Worm (Caenorhabditis elegans) whole organism, young adult: ENCODE measurements around the gene ZK792.7.
A peak's percentile ranks its signal among the peaks of the same experiment; 100 is the strongest.

Source experiments
- B0019.2 ChIP-seq: fragments of 200-800 bp; sonication (Bioruptor generic); conservative IDR thresholded peaks from 2 replicates; pipeline ENCODE4 v1.3.6; 2022; ENCODE audit warnings: missing genetic modification reagents, missing genetic modification characterization, missing compliant biosample characterization
- B0035.1 ChIP-seq: sonication (generic microtip); optimal IDR thresholded peaks from 2 replicates; lab custom pipeline; 2016; ENCODE audit warnings: missing genetic modification characterization, mild to moderate bottlenecking, missing compliant biosample characterization, missing genotype, missing genetic modification reagents
- B0261.1 ChIP-seq: sonication (generic microtip); optimal IDR thresholded peaks from 2 replicates; lab custom pipeline; 2016; ENCODE audit warnings: mild to moderate bottlenecking, missing genetic modification characterization, moderate library complexity, missing compliant biosample characterization
- C06A6.2 ChIP-seq: fragments of 200-800 bp; sonication (Bioruptor generic); conservative IDR thresholded peaks from 2 replicates; pipeline ENCODE4 v1.3.6; 2022; ENCODE audit warnings: missing genetic modification characterization, missing compliant biosample characterization
- C17E4.6 ChIP-seq: fragments of 200-800 bp; sonication (Bioruptor generic); IDR thresholded peaks from 2 replicates; pipeline ENCODE4 v1.3.6; 2022; ENCODE audit warnings: missing genetic modification reagents, missing genetic modification characterization, missing compliant biosample characterization
- F22D6.2 ChIP-seq: sonication (generic microtip); optimal IDR thresholded peaks from 2 replicates; lab custom pipeline; 2016; ENCODE audit warnings: mild to moderate bottlenecking, missing genetic modification characterization, missing compliant biosample characterization
- F39B2.1 ChIP-seq: fragments of 200-800 bp; sonication (Bioruptor generic); IDR thresholded peaks from 2 replicates; pipeline ENCODE4 v1.3.6; 2022; ENCODE audit warnings: missing genetic modification reagents, missing genetic modification characterization, missing compliant biosample characterization
- F55B11.4 ChIP-seq: sonication (generic microtip); optimal IDR thresholded peaks from 2 replicates; lab custom pipeline; 2016; ENCODE audit warnings: missing compliant biosample characterization, missing genetic modification characterization, borderline replicate concordance; ENCODE audit not compliant: insufficient read depth
- T26A5.8 ChIP-seq: sonication (generic microtip); optimal IDR thresholded peaks from 2 replicates; lab custom pipeline; 2016; ENCODE audit warnings: missing genetic modification characterization, missing compliant biosample characterization
- Y53G8AR.9 ChIP-seq: fragments of 200-800 bp; sonication (Bioruptor generic); conservative IDR thresholded peaks from 2 replicates; pipeline ENCODE4 v1.3.6; 2022; ENCODE audit warnings: missing genetic modification reagents, missing genetic modification characterization, missing compliant biosample characterization
- ZK185.1 ChIP-seq: sonication (generic microtip); optimal IDR thresholded peaks from 2 replicates; lab custom pipeline; 2016; ENCODE audit warnings: mild to moderate bottlenecking, missing genetic modification characterization, missing compliant biosample characterization; ENCODE audit not compliant: poor library complexity, severe bottlenecking
- atf-7 ChIP-seq: sonication (generic microtip); optimal IDR thresholded peaks from 2 replicates; lab custom pipeline; 2017; ENCODE audit warnings: mild to moderate bottlenecking, missing genetic modification characterization, missing compliant biosample characterization
- ccch-3 ChIP-seq: fragments of 200-800 bp; sonication (Bioruptor generic); optimal IDR thresholded peaks from 2 replicates; lab custom pipeline; 2018; ENCODE audit warnings: mild to moderate bottlenecking, missing genetic modification characterization, missing compliant biosample characterization
- ceh-27 ChIP-seq: fragments of 200-800 bp; sonication (Bioruptor generic); optimal IDR thresholded peaks from 2 replicates; lab custom pipeline; 2018; ENCODE audit warnings: mild to moderate bottlenecking, missing genetic modification characterization, moderate library complexity, missing compliant biosample characterization
- dpl-1 ChIP-seq: fragments of 150-350 bp; optimal IDR thresholded peaks from 2 replicates; lab custom pipeline; 2014; ENCODE audit warnings: missing biosample characterization, missing genetic modification reagents, missing genetic modification characterization
- efl-1 ChIP-seq: fragments of 150-350 bp; optimal IDR thresholded peaks from 2 replicates; lab custom pipeline; 2014; ENCODE audit warnings: missing biosample characterization, missing genetic modification reagents, missing genetic modification characterization
- egrh-3 ChIP-seq: fragments of 200-800 bp; sonication (Bioruptor generic); IDR thresholded peaks from 2 replicates; pipeline ENCODE4 v1.3.6; 2022; ENCODE audit warnings: missing genetic modification reagents, missing genetic modification characterization, missing compliant biosample characterization
- him-1 ChIP-seq: sonication (generic microtip); optimal IDR thresholded peaks from 2 replicates; lab custom pipeline; 2016; ENCODE audit warnings: missing genotype, missing genetic modification reagents, missing genetic modification characterization, missing compliant biosample characterization
- hlh-26 ChIP-seq: fragments of 200-800 bp; sonication (Bioruptor generic); conservative IDR thresholded peaks from 2 replicates; pipeline ENCODE4 v1.3.6; 2022; ENCODE audit warnings: missing genetic modification reagents, missing genetic modification characterization, missing compliant biosample characterization
- hmg-1.2 ChIP-seq: fragments of 200-800 bp; sonication (Bioruptor generic); IDR thresholded peaks from 2 replicates; pipeline ENCODE4 v1.3.6; 2022; ENCODE audit warnings: missing genetic modification reagents, missing genetic modification characterization, missing compliant biosample characterization
- hmg-20 ChIP-seq: fragments of 200-800 bp; sonication (Bioruptor generic); IDR thresholded peaks from 2 replicates; pipeline ENCODE4 v1.3.6; 2022; ENCODE audit warnings: missing genetic modification reagents, missing genetic modification characterization, missing compliant biosample characterization
- let-607 ChIP-seq, 2 experiments: fragments of 200-800 bp in 1 of 2; sonication (Bioruptor generic) in 1 of 2; sonication (generic microtip) in 1 of 2; optimal IDR thresholded peaks; 2 replicates each; lab custom pipeline; 2016 to 2018; ENCODE audit warnings: mild to moderate bottlenecking in 2 of 2, missing compliant biosample characterization in 2 of 2, missing genetic modification characterization in 2 of 2, moderate library complexity in 2 of 2, missing genotype in 1 of 2
- lin-26 ChIP-seq: fragments of 200-800 bp; sonication (Bioruptor generic); IDR thresholded peaks from 2 replicates; pipeline ENCODE4 v1.3.6; 2022; ENCODE audit warnings: missing genetic modification reagents, missing genetic modification characterization, missing compliant biosample characterization
- madf-6 ChIP-seq: fragments of 200-800 bp; sonication (Bioruptor generic); IDR thresholded peaks from 2 replicates; pipeline ENCODE4 v1.3.6; 2022; ENCODE audit warnings: missing genetic modification reagents, missing genetic modification characterization, missing compliant biosample characterization
- madf-8 ChIP-seq: fragments of 200-800 bp; sonication (Bioruptor generic); conservative IDR thresholded peaks from 2 replicates; pipeline ENCODE4 v1.3.6; 2022; ENCODE audit warnings: missing genetic modification reagents, missing genetic modification characterization, missing compliant biosample characterization
- nfyb-1 ChIP-seq: fragments of 200-800 bp; sonication (Bioruptor generic); IDR thresholded peaks from 2 replicates; pipeline ENCODE4 v1.3.6; 2022; ENCODE audit warnings: missing genetic modification reagents, missing genetic modification characterization, missing compliant biosample characterization
- nhr-120 ChIP-seq: fragments of 200-800 bp; sonication (Bioruptor generic); IDR thresholded peaks from 2 replicates; pipeline ENCODE4 v1.3.6; 2022; ENCODE audit warnings: missing genetic modification characterization, missing compliant biosample characterization
- pbrm-1 ChIP-seq: fragments of 200-800 bp; sonication (Bioruptor generic); IDR thresholded peaks from 2 replicates; pipeline ENCODE4 v1.3.6; 2022; ENCODE audit warnings: missing genetic modification reagents, missing genetic modification characterization, missing compliant biosample characterization
- pha-4 ChIP-seq: fragments of 150-350 bp; sonication (generic microtip); optimal IDR thresholded peaks from 2 replicates; lab custom pipeline; 2014; ENCODE audit warnings: missing biosample characterization, missing genetic modification reagents, missing genetic modification characterization
- rcor-1 ChIP-seq: fragments of 200-800 bp; sonication (Bioruptor generic); IDR thresholded peaks from 2 replicates; pipeline ENCODE4 v1.3.6; 2022; ENCODE audit warnings: missing genetic modification reagents, missing genetic modification characterization, missing compliant biosample characterization
- sea-2 ChIP-seq: fragments of 200-800 bp; sonication (Bioruptor generic); IDR thresholded peaks from 2 replicates; pipeline ENCODE4 v1.3.6; 2022; ENCODE audit warnings: missing genetic modification characterization, missing compliant biosample characterization
- snpc-1.1 ChIP-seq: sonication (generic microtip); optimal IDR thresholded peaks from 2 replicates; lab custom pipeline; 2017; ENCODE audit warnings: missing genetic modification characterization, mild to moderate bottlenecking, missing compliant biosample characterization, antibody characterized with exemption, moderate library complexity, missing genotype, missing genetic modification reagents; ENCODE audit not compliant: insufficient read depth
- snpc-3.4 ChIP-seq: sonication (generic microtip); optimal IDR thresholded peaks from 2 replicates; lab custom pipeline; 2017; ENCODE audit warnings: missing genetic modification characterization, mild to moderate bottlenecking, missing compliant biosample characterization, antibody characterized with exemption, moderate library complexity, missing genotype, missing genetic modification reagents
- somi-1 ChIP-seq: fragments of 200-800 bp; sonication (Bioruptor generic); optimal IDR thresholded peaks from 2 replicates; lab custom pipeline; 2018; ENCODE audit warnings: mild to moderate bottlenecking, missing genetic modification characterization, missing compliant biosample characterization
- ztf-25 ChIP-seq: fragments of 200-800 bp; sonication (Bioruptor generic); IDR thresholded peaks from 2 replicates; pipeline ENCODE4 v1.3.6; 2022; ENCODE audit warnings: missing genetic modification reagents, missing genetic modification characterization, missing compliant biosample characterization
- ztf-26 ChIP-seq: sonication (generic microtip); optimal IDR thresholded peaks from 2 replicates; lab custom pipeline; 2017; ENCODE audit warnings: missing genetic modification characterization, missing compliant biosample characterization
- ztf-28 ChIP-seq: fragments of 200-800 bp; sonication (Bioruptor generic); IDR thresholded peaks from 2 replicates; pipeline ENCODE4 v1.3.6; 2022; ENCODE audit warnings: missing genetic modification reagents, missing genetic modification characterization, missing compliant biosample characterization

The ZK792.7 gene

ce11 chrIV:11714739-11715138, 20.5 kb downstream of the ZK792.7 start, which contains the start of gene magi-1:
Gene magi-1, plus strand, starts transcription at chrIV:11715039.
- TF ChIP-seq pbrm-1 (GFP tag; lab: Robert Waterston, UW): no peak
- no peak for TF ChIP-seq rcor-1 (GFP tag; lab: Robert Waterston, UW)
- no peak for TF ChIP-seq Y53G8AR.9 (GFP tag; lab: Robert Waterston, UW)
- TF ChIP-seq lin-26 (GFP tag; lab: Robert Waterston, UW): no peak
- TF ChIP-seq pha-4 (tag; lab: Kevin White, UChicago): no peak
- TF ChIP-seq snpc-1.1: no peak
- no peak for TF ChIP-seq nhr-120 (GFP tag; lab: Robert Waterston, UW)
- TF ChIP-seq C17E4.6 (GFP tag; lab: Robert Waterston, UW): no peak
- no peak for TF ChIP-seq sea-2 (GFP tag; lab: Robert Waterston, UW)
- TF ChIP-seq hmg-20: no peak
- no peak for TF ChIP-seq hlh-26 (GFP tag; lab: Robert Waterston, UW)
- TF ChIP-seq madf-8 (GFP tag; lab: Robert Waterston, UW): no peak
- TF ChIP-seq F22D6.2 (tag; lab: Kevin White, UChicago): no peak
- no peak for TF ChIP-seq egrh-3
- no peak for TF ChIP-seq madf-6 (GFP tag; lab: Robert Waterston, UW)
- no peak for TF ChIP-seq ztf-25

- TF ChIP-seq snpc-3.4 (no peak), ZK185.1 (no peak), F55B11.4 (no peak)
These were observed 22.2 kb downstream of the ZK792.7 start for ce11 chrIV:11716414-11716813.

- TF ChIP-seq F39B2.1 (GFP tag; lab: Robert Waterston, UW) (no peak), hmg-1.2 (peak; percentile 22; the same call in 1 of the 2 replicates), T26A5.8 (tag; lab: Kevin White, UChicago) (no peak)
These were observed 23.0 kb downstream of the ZK792.7 start for ce11 chrIV:11717094-11717876.

ce11 chrIV:11718653-11719052, 24.4 kb downstream of the ZK792.7 start:
- no peak for TF ChIP-seq ceh-27 (GFP tag; lab: Kevin White, UChicago)
- TF ChIP-seq ccch-3 (GFP tag; lab: Kevin White, UChicago): no peak
- no peak for TF ChIP-seq ztf-25
- no peak for TF ChIP-seq B0019.2 (GFP tag; lab: Robert Waterston, UW)
- no peak for TF ChIP-seq him-1 (tag; lab: Kevin White, UChicago)
- peak; percentile 37 for TF ChIP-seq somi-1 (GFP tag; lab: Kevin White, UChicago)
- TF ChIP-seq dpl-1 (GFP tag; lab: Kevin White, UChicago): no peak
- TF ChIP-seq F39B2.1 (GFP tag; lab: Robert Waterston, UW): no peak
- peak; percentile 38 for TF ChIP-seq ztf-26
- peak; percentile 49; the same call in 1 of the 2 replicates for TF ChIP-seq hmg-1.2
- TF ChIP-seq rcor-1 (GFP tag; lab: Robert Waterston, UW): no peak
- TF ChIP-seq atf-7 (tag; lab: Kevin White, UChicago): no peak
- TF ChIP-seq ztf-28 (GFP tag; lab: Robert Waterston, UW): no peak
- TF ChIP-seq C06A6.2: no peak
- TF ChIP-seq egrh-3: no peak
- no peak for TF ChIP-seq let-607 (tag; optimal IDR thresholded peaks at IDR 0.05; lab: Kevin White, UChicago)
- TF ChIP-seq nfyb-1: no peak
- TF ChIP-seq B0035.1: no peak
- no peak for TF ChIP-seq efl-1
- no peak for TF ChIP-seq B0261.1 (tag; lab: Kevin White, UChicago)
